Worm (Caenorhabditis elegans): Measurements from ENCODE around the gene F46C5.4.

The F46C5.4 gene

ce11 chrII:8794072-8794471 is 41.8 kb upstream of the F46C5.4 start, which contains the start of gene F07H5.7:
F07H5.7 (minus strand) TSS chrII:8794172.
- TF ChIP-seq akir-1 (GFP tag; optimal IDR thresholded peaks at IDR 0.05) = no peak
- TF ChIP-seq Y95B8A.8 (GFP tag; IDR thresholded peaks at IDR 0.05) = no peak
- TF ChIP-seq tbx-9 (tag; optimal IDR thresholded peaks at IDR 0.05; ENCODE audit: borderline replicate concordance) = no peak
- TF ChIP-seq attf-5 (GFP tag; optimal IDR thresholded peaks at IDR 0.05) = no peak
- no peak for TF ChIP-seq hsf-1 (GFP tag; IDR thresholded peaks at IDR 0.05)

ce11 chrII:8795227-8795626 is 40.7 kb upstream of the F46C5.4 start:
- TF ChIP-seq lin-35 (GFP tag; optimal IDR thresholded peaks at IDR 0.05) (no peak), attf-3 (GFP tag; conservative IDR thresholded peaks at IDR 0.05) (no peak), lin-40 (tag; optimal IDR thresholded peaks at IDR 0.05) (no peak), hmg-1.2 (GFP tag; IDR thresholded peaks at IDR 0.05) (no peak), dpff-1 (tag; optimal IDR thresholded peaks at IDR 0.05) (no peak), fkh-3 (tag; optimal IDR thresholded peaks at IDR 0.05) (no peak), egl-18 (GFP tag; IDR thresholded peaks at IDR 0.05) (no peak), bed-1 (GFP tag; IDR thresholded peaks at IDR 0.05) (no peak), efl-1 (GFP tag; optimal IDR thresholded peaks at IDR 0.05) (no peak), dpl-1 (GFP tag; optimal IDR thresholded peaks at IDR 0.05) (no peak), T07F8.4 (tag; optimal IDR thresholded peaks at IDR 0.05) (no peak), F10E7.11 (tag; optimal IDR thresholded peaks at IDR 0.05) (no peak), madf-8 (GFP tag; conservative IDR thresholded peaks at IDR 0.05) (no peak), athp-1 (tag; optimal IDR thresholded peaks at IDR 0.05) (no peak)

ce11 chrII:8796391-8796790 is 39.5 kb upstream of the F46C5.4 start:
- TF ChIP-seq chd-7 (tag; optimal IDR thresholded peaks at IDR 0.05) (peak; percentile 66), madf-10 (tag; optimal IDR thresholded peaks at IDR 0.05) (peak; percentile 8), snpc-1.1 (tag; optimal IDR thresholded peaks at IDR 0.05; ENCODE audit: insufficient read depth) (no peak), mes-4 (tag; optimal IDR thresholded peaks at IDR 0.05) (no peak), hmg-1.2 (GFP tag; IDR thresholded peaks at IDR 0.05) (no peak), K12H6.12 (tag; optimal IDR thresholded peaks at IDR 0.05) (peak; percentile 94), snpc-4 (GFP tag; optimal IDR thresholded peaks at IDR 0.05) (no peak), snpc-4 (tag; optimal IDR thresholded peaks at IDR 0.05) (no peak), ceh-27 (GFP tag; optimal IDR thresholded peaks at IDR 0.05) (peak; percentile 79), lag-1 (GFP tag; IDR thresholded peaks at IDR 0.05) (no peak), attf-5 (GFP tag; optimal IDR thresholded peaks at IDR 0.05) (peak; percentile 26), somi-1 (GFP tag; optimal IDR thresholded peaks at IDR 0.05) (peak; percentile 63), ztf-26 (tag; optimal IDR thresholded peaks at IDR 0.05) (no peak), ZK185.1 (tag; optimal IDR thresholded peaks at IDR 0.05; ENCODE audit: poor library complexity, severe bottlenecking) (peak; percentile 31), B0019.2 (GFP tag; conservative IDR thresholded peaks at IDR 0.05) (no peak), ztf-18 (tag; optimal IDR thresholded peaks at IDR 0.05) (peak; percentile 5), egrh-3 (GFP tag; IDR thresholded peaks at IDR 0.05) (peak; percentile 41; the same call in 1 of the 2 replicates), B0035.1 (tag; optimal IDR thresholded peaks at IDR 0.05) (no peak), bed-1 (GFP tag; IDR thresholded peaks at IDR 0.05) (no peak), Y56A3A.18 (GFP tag; IDR thresholded peaks at IDR 0.05) (no peak), let-526 (GFP tag; IDR thresholded peaks at IDR 0.05) (no peak), C06A6.2 (GFP tag; conservative IDR thresholded peaks at IDR 0.05) (0 out of 2 replicates have a peak, but pooled peaks have one; percentile 17), ccch-3 (GFP tag; optimal IDR thresholded peaks at IDR 0.05) (no peak), hmg-20 (GFP tag; IDR thresholded peaks at IDR 0.05) (0 out of 2 replicates have a peak, but pooled peaks have one; percentile 17)

All from whole organism, young adult.